Worm (Caenorhabditis elegans): ENCODE results near the gene F18E3.11.

The F18E3.11 gene

ce11 chrV:7386052-7386573 is 27.2 kb upstream of the F18E3.11 start, which contains the start of gene srp-6 (continued):
- TF ChIP-seq ztf-11 (tag; optimal IDR thresholded peaks at IDR 0.05): no peak
- TF ChIP-seq Y5F2A.4 (GFP tag; optimal IDR thresholded peaks at IDR 0.05): no peak
- no peak for TF ChIP-seq mep-1 (tag; optimal IDR thresholded peaks at IDR 0.05)
- no peak for TF ChIP-seq nhr-25 (tag; optimal IDR thresholded peaks at IDR 0.05; ENCODE audit: borderline replicate concordance, insufficient read depth)
- TF ChIP-seq daf-8 (GFP tag; IDR thresholded peaks at IDR 0.05): no peak
- TF ChIP-seq ceh-28 (tag; optimal IDR thresholded peaks at IDR 0.05): no peak

DNA sequence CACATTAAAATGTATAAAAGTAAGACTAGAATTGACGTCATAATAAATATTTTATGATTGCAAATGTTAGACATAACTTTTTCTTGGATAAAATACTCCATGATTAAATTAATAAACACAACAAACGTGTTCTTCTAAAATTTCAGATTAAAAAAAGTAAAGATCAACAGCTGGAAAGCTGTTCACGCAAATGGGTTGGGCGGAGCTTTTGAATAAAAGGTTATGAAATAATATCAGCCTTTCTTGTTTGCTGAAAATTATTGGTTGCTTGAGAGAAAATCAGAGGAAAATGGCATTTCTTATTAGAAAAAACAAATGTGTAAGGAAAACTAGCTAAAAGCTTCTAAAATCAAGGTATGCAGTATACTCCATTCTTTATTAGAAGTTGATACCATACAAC is 25.5 kb upstream of the F18E3.11 start, which contains the start of gene C02H6.3:
TSS of gene C02H6.3 (minus strand) at position 101 of the 400 bp plus-strand sequence.
- no peak for TF ChIP-seq lin-13 (GFP tag; optimal IDR thresholded peaks at IDR 0.05)
- no peak for TF ChIP-seq zip-11 (GFP tag; IDR thresholded peaks at IDR 0.05)
- no peak for TF ChIP-seq gei-8 (GFP tag; optimal IDR thresholded peaks at IDR 0.05)
- no peak for TF ChIP-seq duxl-1 (tag; optimal IDR thresholded peaks at IDR 0.05; ENCODE audit: poor library complexity)
- no peak for TF ChIP-seq madf-5 (GFP tag; IDR thresholded peaks at IDR 0.05)
- no peak for TF ChIP-seq nhr-76 (tag; optimal IDR thresholded peaks at IDR 0.05)
- no peak for TF ChIP-seq dpl-1 (GFP tag; optimal IDR thresholded peaks at IDR 0.05)
- no peak for TF ChIP-seq ces-1 (GFP tag; optimal IDR thresholded peaks at IDR 0.05)
- TF ChIP-seq ZK337.2 (GFP tag; IDR thresholded peaks at IDR 0.05): no peak
- TF ChIP-seq nhr-10 (tag; optimal IDR thresholded peaks at IDR 0.05): no peak
- no peak for TF ChIP-seq cey-2 (tag; optimal IDR thresholded peaks at IDR 0.05; ENCODE audit: borderline replicate concordance, insufficient read depth)
- no peak for TF ChIP-seq nhr-111 (GFP tag; optimal IDR thresholded peaks at IDR 0.05)
- TF ChIP-seq lir-3 (tag; optimal IDR thresholded peaks at IDR 0.05): no peak
- TF ChIP-seq daf-12 (tag; optimal IDR thresholded peaks at IDR 0.05): no peak
- TF ChIP-seq nhr-42 (GFP tag; IDR thresholded peaks at IDR 0.05): no peak
- no peak for TF ChIP-seq mdt-29 (GFP tag; IDR thresholded peaks at IDR 0.05)
- no peak for TF ChIP-seq F44E2.7 (GFP tag; IDR thresholded peaks at IDR 0.05)
- TF ChIP-seq ama-1 (optimal IDR thresholded peaks at IDR 0.05): no peak
- no peak for TF ChIP-seq hlh-11 (tag; optimal IDR thresholded peaks at IDR 0.05)

DNA sequence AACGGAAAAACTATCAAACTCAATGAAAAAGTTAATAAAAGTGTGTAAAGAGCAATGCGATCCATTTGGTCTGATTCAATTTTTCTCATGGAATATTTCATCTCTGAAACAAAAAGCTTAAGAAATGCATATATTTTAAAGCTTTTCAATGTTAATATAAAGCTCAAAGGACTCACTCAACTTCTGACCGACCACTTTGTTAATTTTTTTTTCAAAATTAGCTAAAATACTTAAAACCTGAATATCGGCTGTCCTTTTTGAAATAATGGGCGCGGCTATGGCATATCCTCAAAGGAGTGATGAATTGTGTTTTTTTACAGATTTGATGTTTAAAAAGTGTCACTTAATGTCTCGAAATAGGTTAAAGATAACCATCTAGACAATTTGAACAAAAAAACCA is 23.5 kb upstream of the F18E3.11 start, which contains the start of gene C02H6.1:
TSS of gene C02H6.1 (minus strand) at position 101 of the 400 bp plus-strand sequence.
- TF ChIP-seq hif-1 (tag; optimal IDR thresholded peaks at IDR 0.05) (no peak), dpl-1 (GFP tag; optimal IDR thresholded peaks at IDR 0.05) (no peak), zip-11 (GFP tag; IDR thresholded peaks at IDR 0.05) (no peak), ztf-11 (tag; optimal IDR thresholded peaks at IDR 0.05) (no peak), nhr-102 (tag; optimal IDR thresholded peaks at IDR 0.05) (no peak), zip-2 (tag; optimal IDR thresholded peaks at IDR 0.05) (no peak), lin-39 (tag; optimal IDR thresholded peaks at IDR 0.05) (no peak), skn-1 (tag; optimal IDR thresholded peaks at IDR 0.05) (no peak), hmg-1.1 (GFP tag; IDR thresholded peaks at IDR 0.05) (no peak), dmd-6 (GFP tag; IDR thresholded peaks at IDR 0.05) (no peak), nhr-28 (tag; optimal IDR thresholded peaks at IDR 0.05) (no peak), ctbp-1 (GFP tag; IDR thresholded peaks at IDR 0.05) (no peak), egl-43 (GFP tag; IDR thresholded peaks at IDR 0.05) (no peak), fos-1 (tag; optimal IDR thresholded peaks at IDR 0.05) (no peak), nhr-77 (tag; optimal IDR thresholded peaks at IDR 0.05) (no peak), pha-4 (GFP tag; IDR thresholded peaks at IDR 0.05) (no peak), pha-4 (tag; optimal IDR thresholded peaks at IDR 0.05) (no peak), lim-7 (GFP tag; IDR thresholded peaks at IDR 0.05) (no peak), daf-12 (tag; optimal IDR thresholded peaks at IDR 0.05) (no peak), jun-1 (tag; optimal IDR thresholded peaks at IDR 0.05) (no peak)
